Worm (Caenorhabditis elegans) whole organism, early embryonic: ENCODE measurements around the gene T28C12.15.

Experiments used
- aly-1 ChIP-seq: sonication (generic microtip); optimal IDR thresholded peaks from 2 replicates; lab custom pipeline; 2016; ENCODE audit warnings: missing genetic modification characterization, missing compliant biosample characterization
- ets-7 ChIP-seq: sonication (generic microtip); optimal IDR thresholded peaks from 2 replicates; lab custom pipeline; 2016; ENCODE audit warnings: missing genotype, missing genetic modification characterization, missing compliant biosample characterization

DNA sequence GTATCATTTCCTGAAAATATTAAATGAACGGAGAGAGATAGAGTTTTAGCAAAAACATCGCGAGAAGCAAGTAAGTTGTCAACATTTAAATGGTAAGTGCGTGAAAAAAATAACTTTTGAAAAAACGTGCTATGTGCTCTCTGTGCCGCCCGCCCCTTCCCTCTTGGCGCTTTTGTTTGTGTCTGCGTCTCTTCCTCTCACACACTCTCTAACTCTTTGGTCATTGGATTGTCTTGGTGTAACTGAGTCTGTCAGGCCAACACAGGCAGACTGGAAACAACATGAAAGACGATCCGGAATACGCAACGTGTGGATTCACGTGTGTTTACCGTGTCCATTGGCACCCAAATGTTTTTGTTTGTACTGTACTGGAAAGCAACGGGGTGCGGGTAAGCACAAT is 14.5 kb upstream of the T28C12.15 start, which contains the start of gene T28C12.6:
- TF ChIP-seq ets-7: no peak
- no peak for TF ChIP-seq aly-1 (tag; lab: Kevin White, UChicago)
